Worm (Caenorhabditis elegans): ENCODE results near the gene cblc-1.

- TF ChIP-seq ztf-23 (GFP tag; IDR thresholded peaks at IDR 0.05) (no peak), klf-2 (GFP tag; conservative IDR thresholded peaks at IDR 0.05) (no peak), med-1 (GFP tag; optimal IDR thresholded peaks at IDR 0.05; ENCODE audit: insufficient read depth) (no peak), T22C8.4 (GFP tag; IDR thresholded peaks at IDR 0.05) (no peak)
Measured at ce11 chrII:4918501-4919021, 22.4 kb downstream of the cblc-1 start.
